Fruit fly (Drosophila melanogaster): ENCODE measurements around the gene Hex-t1.

The Hex-t1 gene

DNA sequence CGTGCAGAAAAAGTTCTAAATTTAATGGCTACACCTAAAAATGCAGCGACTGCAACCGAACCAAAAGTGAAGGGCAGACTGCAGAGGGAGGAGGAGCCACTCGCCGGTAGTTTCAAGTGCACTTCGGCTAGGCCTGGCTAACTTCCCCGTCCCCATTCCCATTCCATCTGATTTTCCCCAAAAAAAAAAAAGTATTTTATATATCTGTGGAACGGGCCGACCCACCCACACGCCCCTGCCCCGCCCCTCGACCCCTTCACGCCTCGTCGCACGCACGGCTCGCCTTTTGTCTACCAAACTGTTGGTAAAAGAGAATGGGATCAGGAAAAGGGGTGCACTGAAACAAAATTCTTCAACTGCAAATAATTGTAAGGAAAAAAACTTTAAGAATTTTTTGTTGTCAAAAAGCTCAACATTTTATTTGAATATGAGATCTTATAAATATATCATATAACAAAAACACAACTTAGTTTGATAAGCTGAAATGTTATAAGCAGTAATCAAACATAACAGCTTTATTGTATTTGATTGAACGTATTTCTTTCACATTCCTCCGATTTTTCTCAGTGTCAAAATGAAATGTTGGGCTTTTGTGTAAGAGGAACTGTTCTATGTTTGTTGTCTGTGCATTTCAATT is 4.9 kb upstream of the Hex-t1 start (continued):
- TF ChIP-seq stc (GFP tag; IDR thresholded peaks at IDR 0.05) (peak; percentile 56), MTF-1 (GFP tag; optimal IDR thresholded peaks at IDR 0.05; ENCODE audit: borderline replicate concordance) (no peak), CoRest (tag; optimal IDR thresholded peaks at IDR 0.05) (peak; percentile 49), CG2199 (GFP tag; IDR thresholded peaks at IDR 0.05) (no peak), Elba2 (GFP tag; optimal IDR thresholded peaks at IDR 0.05) (no peak), ham (GFP tag; IDR thresholded peaks at IDR 0.05) (no peak), CG17359 (tag; optimal IDR thresholded peaks at IDR 0.05) (peak; percentile 83), CG7271 (tag; optimal IDR thresholded peaks at IDR 0.05) (no peak), caup (GFP tag; optimal IDR thresholded peaks at IDR 0.05; ENCODE audit: severe bottlenecking) (no peak), CG8765 (GFP tag; IDR thresholded peaks at IDR 0.05) (no peak), ranshi (GFP tag; IDR thresholded peaks at IDR 0.05) (no peak), ato (GFP tag; IDR thresholded peaks at IDR 0.05; ENCODE audit: partially characterized antibody) (no peak), pho (GFP tag; optimal IDR thresholded peaks at IDR 0.05) (no peak), CG10565 (GFP tag; optimal IDR thresholded peaks at IDR 0.05) (no peak), CG17361 (GFP tag; IDR thresholded peaks at IDR 0.05) (peak; percentile 84), ash1 (GFP tag; optimal IDR thresholded peaks at IDR 0.05) (no peak), CG9609 (GFP tag; optimal IDR thresholded peaks at IDR 0.05) (no peak), Ets65A (GFP tag) (peak; percentile 57), CG7745 (tag; optimal IDR thresholded peaks at IDR 0.05) (no peak), CG30403 (GFP tag; optimal IDR thresholded peaks at IDR 0.05) (peak; percentile 75), sens-2 (GFP tag; IDR thresholded peaks at IDR 0.05) (no peak), zf30C (GFP tag; optimal IDR thresholded peaks at IDR 0.05) (no peak), pzg (GFP tag; optimal IDR thresholded peaks at IDR 0.05) (no peak), NFAT (GFP tag; IDR thresholded peaks at IDR 0.05) (no peak), yki (optimal IDR thresholded peaks at IDR 0.05) (no peak), HmgD (GFP tag; optimal IDR thresholded peaks at IDR 0.05) (no peak), abd-A (tag; optimal IDR thresholded peaks at IDR 0.05) (no peak), CG12659 (GFP tag; optimal IDR thresholded peaks at IDR 0.05) (peak; percentile 41), pfk (GFP tag; optimal IDR thresholded peaks at IDR 0.05) (no peak), disco-r (GFP tag; optimal IDR thresholded peaks at IDR 0.05) (no peak), CG13296 (GFP tag; optimal IDR thresholded peaks at IDR 0.05) (peak; percentile 20), nom (GFP tag; optimal IDR thresholded peaks at IDR 0.05) (no peak), CG1832 (GFP tag; optimal IDR thresholded peaks at IDR 0.05) (no peak), CG10543 (GFP tag; optimal IDR thresholded peaks at IDR 0.05) (no peak), amos (GFP tag; IDR thresholded peaks at IDR 0.05; ENCODE audit: partially characterized antibody) (no peak), Xbp1 (GFP tag; optimal IDR thresholded peaks at IDR 0.05) (peak; percentile 44), CrebB (tag; optimal IDR thresholded peaks at IDR 0.05) (no peak), slou (GFP tag; optimal IDR thresholded peaks at IDR 0.05) (no peak), Sry-δ (GFP tag; optimal IDR thresholded peaks at IDR 0.05) (no peak), CG6689 (GFP tag; IDR thresholded peaks at IDR 0.05) (peak; percentile 65), ewg (GFP tag; optimal IDR thresholded peaks at IDR 0.05) (peak; percentile 22), p53 (GFP tag; optimal IDR thresholded peaks at IDR 0.05) (no peak), unpg (GFP tag; optimal IDR thresholded peaks at IDR 0.05) (peak; percentile 64), CG1529 (GFP tag; optimal IDR thresholded peaks at IDR 0.05) (peak; percentile 20), org-1 (GFP tag; optimal IDR thresholded peaks at IDR 0.05) (peak; percentile 46), Sry-β (GFP tag; optimal IDR thresholded peaks at IDR 0.05) (no peak), CG31388 (GFP tag; optimal IDR thresholded peaks at IDR 0.05) (no peak), bsh (GFP tag; optimal IDR thresholded peaks at IDR 0.05) (peak in 1 of 2 experiments; percentile 61), CG1233 (GFP tag; optimal IDR thresholded peaks at IDR 0.05) (peak; percentile 48), Ada2b (GFP tag; IDR thresholded peaks at IDR 0.05) (peak; percentile 27; the same call in 1 of the 2 replicates)

Data from whole organism, embryonic.